Worm (Caenorhabditis elegans): Measurements from ENCODE around the gene basl-1.

basl-1 gene

DNA sequence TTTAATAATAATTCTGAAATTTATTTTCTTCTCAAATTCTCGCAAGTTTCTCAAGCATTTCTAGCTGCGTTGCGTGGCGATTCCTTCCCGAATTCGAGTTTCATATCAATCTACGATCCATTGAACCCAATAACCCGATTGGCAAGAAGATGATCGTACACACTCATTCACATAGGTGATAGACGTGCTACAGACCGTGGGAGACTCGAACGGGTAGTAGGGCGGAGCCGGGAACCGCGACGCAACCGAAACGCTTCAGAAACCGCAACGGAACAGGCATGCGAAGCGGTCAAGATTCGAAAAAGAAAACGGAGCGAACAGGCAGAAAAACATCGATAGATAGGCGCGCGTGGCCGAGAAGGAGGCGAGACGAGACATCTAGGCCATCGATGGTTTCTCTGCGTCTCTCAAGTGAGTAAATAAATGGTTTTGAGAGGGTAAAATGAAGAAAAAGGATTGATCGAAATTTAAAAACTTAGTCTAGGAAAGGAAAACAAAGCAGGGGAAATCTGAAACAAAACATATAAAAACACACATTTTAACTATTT is 11.2 kb upstream of the basl-1 start, which contains the start of gene madf-11 (continued):
- TF ChIP-seq aptf-2 (GFP tag; conservative IDR thresholded peaks at IDR 0.05), result peak; percentile 45; the same call in 1 of the 2 replicates
- no peak for TF ChIP-seq ztf-22 (GFP tag; optimal IDR thresholded peaks at IDR 0.05)
- TF ChIP-seq cebp-1 (GFP tag; IDR thresholded peaks at IDR 0.05), result no peak
- TF ChIP-seq cebp-1 (tag; optimal IDR thresholded peaks at IDR 0.05), result peak; percentile 58
- peak; percentile 31; the same call in 1 of the 2 replicates for TF ChIP-seq attf-3 (GFP tag; conservative IDR thresholded peaks at IDR 0.05)
- TF ChIP-seq B0035.1 (tag; optimal IDR thresholded peaks at IDR 0.05), result no peak
- TF ChIP-seq Y79H2A.3 (GFP tag; conservative IDR thresholded peaks at IDR 0.05), result no peak
- TF ChIP-seq dpl-1 (GFP tag; optimal IDR thresholded peaks at IDR 0.05), result no peak
- no peak for TF ChIP-seq rec-8 (tag; optimal IDR thresholded peaks at IDR 0.05)
- TF ChIP-seq ceh-40 (GFP tag; IDR thresholded peaks at IDR 0.05), result no peak
- TF ChIP-seq akir-1 (GFP tag; optimal IDR thresholded peaks at IDR 0.05), result no peak
- peak; percentile 10; the same call in 1 of the 2 replicates for TF ChIP-seq ekl-4 (GFP tag; IDR thresholded peaks at IDR 0.05)
- TF ChIP-seq fkh-3 (tag; optimal IDR thresholded peaks at IDR 0.05), result no peak
- no peak for TF ChIP-seq sptf-2 (GFP tag; optimal IDR thresholded peaks at IDR 0.05)
- TF ChIP-seq egrh-3 (GFP tag; IDR thresholded peaks at IDR 0.05), result no peak
- TF ChIP-seq F57C9.4 (tag; optimal IDR thresholded peaks at IDR 0.05), result no peak
- no peak for TF ChIP-seq rpc-1 (optimal IDR thresholded peaks at IDR 0.05)
- no peak for TF ChIP-seq rpc-1 (tag; optimal IDR thresholded peaks at IDR 0.05)
- peak; percentile 19; the same call in 1 of the 2 replicates for TF ChIP-seq ceh-100 (GFP tag; IDR thresholded peaks at IDR 0.05)
- no peak for TF ChIP-seq athp-1 (tag; optimal IDR thresholded peaks at IDR 0.05)
- no peak for TF ChIP-seq chd-7 (tag; optimal IDR thresholded peaks at IDR 0.05)
- TF ChIP-seq F37B4.10 (GFP tag; IDR thresholded peaks at IDR 0.05), result no peak
- TF ChIP-seq gei-17 (GFP tag; optimal IDR thresholded peaks at IDR 0.05), result no peak
- TF ChIP-seq hmg-20 (GFP tag; IDR thresholded peaks at IDR 0.05), result no peak
- TF ChIP-seq F33H1.4 (GFP tag; IDR thresholded peaks at IDR 0.05), result peak; percentile 19; the same call in 1 of the 2 replicates
- TF ChIP-seq cebp-2 (GFP tag; IDR thresholded peaks at IDR 0.05), result no peak
- no peak for TF ChIP-seq tbx-9 (tag; optimal IDR thresholded peaks at IDR 0.05; ENCODE audit: borderline replicate concordance)
- TF ChIP-seq D2030.7 (GFP tag; IDR thresholded peaks at IDR 0.05), result no peak
- no peak for TF ChIP-seq ztf-3 (GFP tag; optimal IDR thresholded peaks at IDR 0.05)
- TF ChIP-seq hrde-1 (tag; optimal IDR thresholded peaks at IDR 0.05; ENCODE audit: borderline replicate concordance), result no peak
- TF ChIP-seq hlh-26 (GFP tag; conservative IDR thresholded peaks at IDR 0.05), result no peak
- no peak for TF ChIP-seq C06A6.2 (GFP tag; conservative IDR thresholded peaks at IDR 0.05)
- no peak for TF ChIP-seq sdz-38 (tag; optimal IDR thresholded peaks at IDR 0.05)
- TF ChIP-seq B0261.1 (tag; optimal IDR thresholded peaks at IDR 0.05), result no peak
- no peak for TF ChIP-seq mel-28 (tag; optimal IDR thresholded peaks at IDR 0.05; ENCODE audit: borderline replicate concordance)
- TF ChIP-seq mxl-1 (tag; optimal IDR thresholded peaks at IDR 0.05), result no peak
- no peak for TF ChIP-seq efl-1 (GFP tag; optimal IDR thresholded peaks at IDR 0.05)
- TF ChIP-seq ceh-79 (tag; optimal IDR thresholded peaks at IDR 0.05), result no peak
- no peak for TF ChIP-seq nhr-27 (tag; optimal IDR thresholded peaks at IDR 0.05)
- TF ChIP-seq T07F8.4 (tag; optimal IDR thresholded peaks at IDR 0.05), result no peak
- TF ChIP-seq lin-40 (tag; optimal IDR thresholded peaks at IDR 0.05), result peak; percentile 39
- no peak for TF ChIP-seq die-1 (tag; optimal IDR thresholded peaks at IDR 0.05)
- no peak for TF ChIP-seq unc-130 (GFP tag; optimal IDR thresholded peaks at IDR 0.05)
- no peak for TF ChIP-seq nhr-120 (GFP tag; IDR thresholded peaks at IDR 0.05)
- TF ChIP-seq Y53G8AR.9 (GFP tag; conservative IDR thresholded peaks at IDR 0.05), result 0 out of 2 replicates have a peak, but pooled peaks have one; percentile 42
- peak; percentile 19 for TF ChIP-seq pha-4 (tag; optimal IDR thresholded peaks at IDR 0.05)
- no peak for TF ChIP-seq F39B2.1 (GFP tag; IDR thresholded peaks at IDR 0.05)
- TF ChIP-seq ama-1 (optimal IDR thresholded peaks at IDR 0.05), result no peak
- no peak for TF ChIP-seq ama-1 (GFP tag; optimal IDR thresholded peaks at IDR 0.05)
- no peak for TF ChIP-seq ceh-91 (GFP tag; IDR thresholded peaks at IDR 0.05)

Data from whole organism, young adult.